Fruit fly (Drosophila melanogaster) whole organism, adult: Measurements from ENCODE around the gene Ugt35A1.

ENCODE experiments used
- CG12768 ChIP-seq: fragments of 200-800 bp; sonication (Bioruptor generic); optimal IDR thresholded peaks from 2 replicates; lab custom pipeline; 2017; ENCODE audit warnings: missing biosample characterization, missing genetic modification characterization, mild to moderate bottlenecking, moderate library complexity, missing genetic modification reagents
- CG14711 ChIP-seq: fragments of 200-800 bp; sonication (Bioruptor generic); optimal IDR thresholded peaks from 2 replicates; lab custom pipeline; 2018; ENCODE audit warnings: missing biosample characterization, mild to moderate bottlenecking, missing genetic modification characterization, moderate library complexity
- CG1620 ChIP-seq: fragments of 200-800 bp; sonication (Bioruptor generic); optimal IDR thresholded peaks from 2 replicates; lab custom pipeline; 2016; ENCODE audit warnings: missing biosample characterization, missing genetic modification characterization
- Clk ChIP-seq: fragments of 200-800 bp; sonication (Bioruptor generic); optimal IDR thresholded peaks from 2 replicates; lab custom pipeline; 2017; ENCODE audit warnings: missing biosample characterization, missing genetic modification characterization
- Mnt ChIP-seq: fragments of 200-800 bp; sonication (Bioruptor generic); optimal IDR thresholded peaks from 2 replicates; lab custom pipeline; 2016; ENCODE audit warnings: missing biosample characterization, mild to moderate bottlenecking, missing genetic modification characterization
- cnc ChIP-seq, 2 experiments: fragments of >200 bp; optimal IDR thresholded peaks; 2 replicates each; lab custom pipeline; 2017
- ovo ChIP-seq: fragments of 200-800 bp; sonication (Bioruptor generic); optimal IDR thresholded peaks from 2 replicates; lab custom pipeline; 2016; ENCODE audit warnings: missing biosample characterization, missing genetic modification characterization
- toe ChIP-seq: fragments of 200-800 bp; sonication (Bioruptor generic); optimal IDR thresholded peaks from 2 replicates; lab custom pipeline; 2016; ENCODE audit warnings: missing biosample characterization, missing genetic modification characterization

- TF ChIP-seq Mnt (GFP tag; lab: Kevin White, UChicago): peak; percentile 83
- TF ChIP-seq CG1620 (GFP tag; lab: Kevin White, UChicago): peak; percentile 68
- TF ChIP-seq CG12768: peak; percentile 78
- peak; percentile 47 for TF ChIP-seq Clk (GFP tag; lab: Kevin White, UChicago)
- TF ChIP-seq cnc (optimal IDR thresholded peaks at IDR 0.05; lab: Kevin White, UChicago): no peak
- peak; percentile 70 for TF ChIP-seq toe (GFP tag; lab: Kevin White, UChicago)
- peak; percentile 75 for TF ChIP-seq CG14711 (tag; lab: Kevin White, UChicago)
- TF ChIP-seq ovo (GFP tag; lab: Kevin White, UChicago): peak; percentile 27
These were observed 42.0 kb upstream of the Ugt35A1 start, which contains the start of gene ZnT86D for dm6 chr3R:11214449-11214950.
